Fruit fly (Drosophila melanogaster) whole organism, embryonic: ENCODE data around the gene CG13949.

Experiments used
- ATbp ChIP-seq: fragments of 200-800 bp; sonication (Bioruptor generic); optimal IDR thresholded peaks from 2 replicates; lab custom pipeline; 2017; ENCODE audit warnings: missing biosample characterization, mild to moderate bottlenecking, missing genetic modification characterization, missing genetic modification reagents
- Bdp1 ChIP-seq: fragments of 200-800 bp; sonication (Bioruptor generic); optimal IDR thresholded peaks from 3 replicates; lab custom pipeline; 2016; ENCODE audit warnings: missing biosample characterization, missing genetic modification characterization
- CG11504 ChIP-seq: fragments of 200-800 bp; sonication (Bioruptor generic); optimal IDR thresholded peaks from 3 replicates; lab custom pipeline; 2019; ENCODE audit warnings: missing biosample characterization, mild to moderate bottlenecking, missing genetic modification characterization, moderate library complexity
- CG13123 ChIP-seq: fragments of 200-800 bp; sonication (Bioruptor generic); optimal IDR thresholded peaks from 2 replicates; lab custom pipeline; 2016; ENCODE audit warnings: missing biosample characterization, missing genetic modification characterization
- CG16815 ChIP-seq: fragments of 200-800 bp; sonication (Bioruptor generic); optimal IDR thresholded peaks from 3 replicates; lab custom pipeline; 2017; ENCODE audit warnings: missing biosample characterization, mild to moderate bottlenecking, missing genetic modification characterization
- CG17912 ChIP-seq: fragments of 200-800 bp; sonication (Bioruptor generic); optimal IDR thresholded peaks from 2 replicates; lab custom pipeline; 2018; ENCODE audit warnings: missing biosample characterization, mild to moderate bottlenecking, missing genetic modification characterization
- CG2678 ChIP-seq: fragments of 200-800 bp; sonication (Bioruptor generic); optimal IDR thresholded peaks from 3 replicates; lab custom pipeline; 2019; ENCODE audit warnings: missing biosample characterization, mild to moderate bottlenecking, missing genetic modification characterization, moderate library complexity
- CG2712 ChIP-seq: fragments of 200-800 bp; optimal IDR thresholded peaks from 3 replicates; lab custom pipeline; 2019; ENCODE audit warnings: missing biosample characterization, mild to moderate bottlenecking, missing genetic modification characterization, moderate library complexity
- CG30020 ChIP-seq: fragments of 200-800 bp; optimal IDR thresholded peaks from 2 replicates; lab custom pipeline; 2019; ENCODE audit warnings: missing biosample characterization, mild to moderate bottlenecking, missing genetic modification characterization, moderate library complexity
- CG33213 ChIP-seq: fragments of 200-800 bp; sonication (Bioruptor generic); optimal IDR thresholded peaks from 3 replicates; lab custom pipeline; 2016; ENCODE audit warnings: missing biosample characterization, missing genetic modification characterization
- CG34224 ChIP-seq: fragments of 200-800 bp; sonication (Bioruptor generic); IDR thresholded peaks from 3 replicates; pipeline ENCODE4 v1.3.6; 2022; ENCODE audit warnings: missing biosample characterization, missing genetic modification characterization; ENCODE audit not compliant: partially characterized antibody
- CG3847 ChIP-seq: fragments of 200-800 bp; sonication (Bioruptor generic); IDR thresholded peaks from 2 replicates; pipeline ENCODE4 v1.3.6; 2022; ENCODE audit warnings: missing biosample characterization, missing genetic modification characterization
- CG4360 ChIP-seq: fragments of 200-800 bp; sonication (Bioruptor generic); IDR thresholded peaks from 2 replicates; pipeline ENCODE4 v1.3.6; 2022; ENCODE audit warnings: missing biosample characterization, missing genetic modification characterization
- CG4424 ChIP-seq: fragments of 200-800 bp; sonication (Bioruptor generic); optimal IDR thresholded peaks from 3 replicates; lab custom pipeline; 2016; ENCODE audit warnings: missing biosample characterization, missing genetic modification characterization
- CG7745 ChIP-seq: fragments of 200-800 bp; sonication (Bioruptor generic); optimal IDR thresholded peaks from 2 replicates; lab custom pipeline; 2018; ENCODE audit warnings: missing biosample characterization, mild to moderate bottlenecking, missing genetic modification characterization, moderate library complexity
- CG7987 ChIP-seq: fragments of 200-800 bp; sonication (Bioruptor generic); optimal IDR thresholded peaks from 2 replicates; lab custom pipeline; 2018; ENCODE audit warnings: missing biosample characterization, mild to moderate bottlenecking, missing genetic modification characterization, moderate library complexity
- CG8478 ChIP-seq: fragments of >200 bp; optimal IDR thresholded peaks from 2 replicates; lab custom pipeline; 2018
- CG8944 ChIP-seq: fragments of 200-800 bp; sonication (Bioruptor generic); optimal IDR thresholded peaks from 3 replicates; lab custom pipeline; 2016; ENCODE audit warnings: missing biosample characterization, missing genetic modification characterization
- CkIIα-i1 ChIP-seq: fragments of 200-800 bp; sonication (Bioruptor generic); IDR thresholded peaks from 2 replicates; pipeline ENCODE4 v1.3.6; 2022; ENCODE audit warnings: missing biosample characterization, missing genetic modification characterization
- Lhr ChIP-seq: fragments of 200-800 bp; sonication (Bioruptor generic); optimal IDR thresholded peaks from 3 replicates; lab custom pipeline; 2017; ENCODE audit warnings: mild to moderate bottlenecking, missing biosample characterization, missing genetic modification reagents, missing genetic modification characterization
- Med ChIP-seq: fragments of 200-800 bp; sonication (Bioruptor generic); peaks from one replicate; lab custom pipeline; 2016; ENCODE audit warnings: missing biosample characterization, missing genetic modification characterization, mild to moderate bottlenecking, inconsistent platforms, moderate library complexity
- Mrtf ChIP-seq: fragments of 200-800 bp; sonication (Bioruptor generic); IDR thresholded peaks from 3 replicates; pipeline ENCODE4 v1.3.6; 2022; ENCODE audit warnings: missing biosample characterization, missing genetic modification characterization
- Oli ChIP-seq: fragments of 200-800 bp; sonication (Bioruptor generic); optimal IDR thresholded peaks from 2 replicates; lab custom pipeline; 2018; ENCODE audit warnings: missing biosample characterization, mild to moderate bottlenecking, missing genetic modification characterization, moderate library complexity
- Opbp ChIP-seq: fragments of 200-800 bp; sonication (Bioruptor generic); IDR thresholded peaks from 3 replicates; pipeline ENCODE4 v1.3.6; 2022; ENCODE audit warnings: missing biosample characterization, missing genetic modification characterization; ENCODE audit not compliant: partially characterized antibody
- Optix ChIP-seq: fragments of 200-800 bp; sonication (Bioruptor generic); IDR thresholded peaks from 3 replicates; pipeline ENCODE4 v1.3.6; 2022; ENCODE audit warnings: missing biosample characterization, missing genetic modification characterization
- Ptx1 ChIP-seq: fragments of 200-800 bp; sonication (Bioruptor generic); IDR thresholded peaks from 2 replicates; pipeline ENCODE4 v1.3.6; 2022; ENCODE audit warnings: missing biosample characterization, missing genetic modification characterization
- Six4 ChIP-seq: fragments of 200-800 bp; sonication (Bioruptor generic); optimal IDR thresholded peaks from 2 replicates; lab custom pipeline; 2016; ENCODE audit warnings: missing biosample characterization, missing genetic modification characterization
- Xrp1 ChIP-seq: fragments of 200-800 bp; sonication (Bioruptor generic); IDR thresholded peaks from 2 replicates; pipeline ENCODE4 v1.3.6; 2022; ENCODE audit warnings: missing biosample characterization, missing genetic modification characterization
- ac ChIP-seq: fragments of 200-800 bp; sonication (Bioruptor generic); optimal IDR thresholded peaks from 3 replicates; lab custom pipeline; 2017; ENCODE audit warnings: missing biosample characterization, mild to moderate bottlenecking, missing genetic modification characterization
- bbx ChIP-seq: fragments of 200-800 bp; sonication (Bioruptor generic); IDR thresholded peaks from 2 replicates; pipeline ENCODE4 v1.3.6; 2022; ENCODE audit warnings: missing biosample characterization, missing genetic modification characterization; ENCODE audit not compliant: partially characterized antibody
- bigmax ChIP-seq: fragments of 200-800 bp; sonication (Bioruptor generic); optimal IDR thresholded peaks from 2 replicates; lab custom pipeline; 2018; ENCODE audit warnings: missing biosample characterization, mild to moderate bottlenecking, missing genetic modification characterization
- bsh ChIP-seq, 2 experiments: fragments of 200-800 bp; sonication (Bioruptor generic); optimal IDR thresholded peaks; 2 replicates each; lab custom pipeline; 2017 to 2018; ENCODE audit warnings: mild to moderate bottlenecking in 2 of 2, missing biosample characterization in 2 of 2, missing genetic modification characterization in 2 of 2, moderate library complexity in 1 of 2
- chm ChIP-seq: fragments of 200-800 bp; sonication (Bioruptor generic); IDR thresholded peaks from 2 replicates; pipeline ENCODE4 v1.3.6; 2022; ENCODE audit warnings: missing biosample characterization, missing genetic modification characterization
- ci ChIP-seq: fragments of 200-800 bp; sonication (Bioruptor generic); IDR thresholded peaks from 3 replicates; pipeline ENCODE4 v1.3.6; 2022; ENCODE audit warnings: missing biosample characterization, missing genetic modification characterization
- dimm ChIP-seq: fragments of 200-800 bp; sonication (Bioruptor generic); IDR thresholded peaks from 2 replicates; pipeline ENCODE4 v1.3.6; 2022; ENCODE audit warnings: missing biosample characterization, missing genetic modification characterization
- emc ChIP-seq: fragments of 200-800 bp; sonication (Bioruptor generic); optimal IDR thresholded peaks from 2 replicates; lab custom pipeline; 2016; ENCODE audit warnings: missing biosample characterization, missing genetic modification characterization
- gcm2 ChIP-seq: fragments of 200-800 bp; sonication (Bioruptor generic); optimal IDR thresholded peaks from 2 replicates; lab custom pipeline; 2016; ENCODE audit warnings: missing biosample characterization, missing genetic modification characterization
- hbn ChIP-seq: fragments of 200-800 bp; sonication (Bioruptor generic); IDR thresholded peaks from 2 replicates; pipeline ENCODE4 v1.3.6; 2022; ENCODE audit warnings: missing biosample characterization, missing genetic modification characterization; ENCODE audit not compliant: partially characterized antibody
- insv ChIP-seq, 2 experiments: fragments of 200-800 bp; sonication (Bioruptor generic); optimal IDR thresholded peaks; 3 replicates each; lab custom pipeline; 2016 to 2018; ENCODE audit warnings: missing biosample characterization in 2 of 2, missing genetic modification characterization in 2 of 2
- kay ChIP-seq: fragments of 200-800 bp; sonication (Bioruptor generic); optimal IDR thresholded peaks from 2 replicates; lab custom pipeline; 2016; ENCODE audit warnings: missing biosample characterization, missing genetic modification characterization
- klu ChIP-seq: fragments of 200-800 bp; sonication (Bioruptor generic); IDR thresholded peaks from 2 replicates; pipeline ENCODE4 v1.3.6; 2022; ENCODE audit warnings: missing biosample characterization, missing genetic modification characterization
- lab ChIP-seq: fragments of 200-800 bp; sonication (Bioruptor generic); optimal IDR thresholded peaks from 3 replicates; lab custom pipeline; 2017; ENCODE audit warnings: missing biosample characterization, missing genetic modification characterization, mild to moderate bottlenecking, moderate library complexity, missing genetic modification reagents
- lilli ChIP-seq: fragments of 200-800 bp; sonication (Bioruptor generic); optimal IDR thresholded peaks from 3 replicates; lab custom pipeline; 2016; ENCODE audit warnings: missing biosample characterization, missing genetic modification characterization
- lov ChIP-seq, 2 experiments: fragments of 200-800 bp in 1 of 2; fragments of >200 bp in 1 of 2; sonication (Bioruptor generic) in 1 of 2; IDR thresholded peaks in 1 of 2; optimal IDR thresholded peaks in 1 of 2; 2 replicates in 1 of 2; 3 replicates in 1 of 2; pipeline versions ENCODE4 v1.3.6 to Lab custom; 2017 to 2022; ENCODE audit warnings: missing biosample characterization in 1 of 2, missing genetic modification characterization in 1 of 2
- mam ChIP-seq: fragments of 200-800 bp; sonication (Bioruptor generic); optimal IDR thresholded peaks from 3 replicates; lab custom pipeline; 2016; ENCODE audit warnings: missing biosample characterization, missing genetic modification characterization
- mirr ChIP-seq: fragments of 200-800 bp; sonication (Bioruptor generic); optimal IDR thresholded peaks from 3 replicates; lab custom pipeline; 2018; ENCODE audit warnings: missing biosample characterization, mild to moderate bottlenecking, missing genetic modification characterization
- onecut ChIP-seq: fragments of 200-800 bp; sonication (Bioruptor generic); IDR thresholded peaks from 2 replicates; pipeline ENCODE4 v1.3.6; 2022; ENCODE audit warnings: missing biosample characterization, missing genetic modification characterization
- pnt ChIP-seq: fragments of 200-800 bp; sonication (Bioruptor generic); optimal IDR thresholded peaks from 3 replicates; lab custom pipeline; 2016; ENCODE audit warnings: missing biosample characterization, missing genetic modification characterization
- stwl ChIP-seq: fragments of 200-800 bp; sonication (Bioruptor generic); optimal IDR thresholded peaks from 3 replicates; lab custom pipeline; 2018; ENCODE audit warnings: missing biosample characterization, mild to moderate bottlenecking, missing genetic modification characterization, moderate library complexity
- yki ChIP-seq: fragments of >200 bp; optimal IDR thresholded peaks from 3 replicates; lab custom pipeline; 2018
- z ChIP-seq: fragments of 200-800 bp; sonication (Bioruptor generic); IDR thresholded peaks from 3 replicates; pipeline ENCODE4 v1.3.6; 2022; ENCODE audit warnings: missing biosample characterization, missing genetic modification characterization

Gene CG13949

dm6 chr2L:892461-892860 is 37.3 kb downstream of the CG13949 start (continued):
- 0 out of 2 replicates have a peak, but pooled peaks have one; percentile 34 for TF ChIP-seq CG3847
- TF ChIP-seq chm (GFP tag; lab: Robert Waterston, UW), result no peak
- no peak for TF ChIP-seq ac (GFP tag; lab: Kevin White, UChicago)
- TF ChIP-seq lab, result peak; percentile 79
- TF ChIP-seq Xrp1, result 0 out of 2 replicates have a peak, but pooled peaks have one; percentile 58
- no peak for TF ChIP-seq CG8944 (GFP tag; lab: Kevin White, UChicago)
- TF ChIP-seq Med (GFP tag; lab: Kevin White, UChicago), result peak; percentile 89
- TF ChIP-seq lov (optimal IDR thresholded peaks at IDR 0.05; lab: Kevin White, UChicago), result no peak
- no peak for TF ChIP-seq lov (GFP tag; IDR thresholded peaks at IDR 0.05; lab: Robert Waterston, UW)
- no peak for TF ChIP-seq CG13123 (GFP tag; lab: Kevin White, UChicago)
- TF ChIP-seq mam (GFP tag; lab: Kevin White, UChicago), result peak; percentile 24
- TF ChIP-seq gcm2 (GFP tag; lab: Kevin White, UChicago), result no peak
- no peak for TF ChIP-seq bigmax (GFP tag; lab: Kevin White, UChicago)
- TF ChIP-seq yki, result no peak
- no peak for TF ChIP-seq kay (GFP tag; lab: Kevin White, UChicago)
- no peak for TF ChIP-seq CG4424 (GFP tag; lab: Kevin White, UChicago)
- TF ChIP-seq hbn, result no peak
- TF ChIP-seq CG33213 (GFP tag; lab: Kevin White, UChicago), result no peak
- peak; percentile 64 for TF ChIP-seq CG11504 (tag; lab: Kevin White, UChicago)
- TF ChIP-seq stwl (tag; lab: Kevin White, UChicago), result peak; percentile 92
- no peak for TF ChIP-seq insv (GFP tag; optimal IDR thresholded peaks at IDR 0.05; lab: Kevin White, UChicago)
- TF ChIP-seq Oli, result peak; percentile 8
- no peak for TF ChIP-seq CG4360
- TF ChIP-seq lilli (GFP tag; lab: Kevin White, UChicago), result peak; percentile 26
- TF ChIP-seq klu (GFP tag; lab: Robert Waterston, UW), result no peak
- peak in 1 of 2 experiments; percentile 47 for TF ChIP-seq bsh (GFP tag; optimal IDR thresholded peaks at IDR 0.05; lab: Kevin White, UChicago)
- no peak for TF ChIP-seq CkIIα-i1
- no peak for TF ChIP-seq CG7987 (GFP tag; lab: Kevin White, UChicago)
- no peak for TF ChIP-seq Six4 (GFP tag; lab: Kevin White, UChicago)
- no peak for TF ChIP-seq CG16815 (GFP tag; lab: Kevin White, UChicago)
- TF ChIP-seq Ptx1 (GFP tag; lab: Robert Waterston, UW), result no peak; the same call in 1 of the 2 replicates
- no peak for TF ChIP-seq CG34224 (GFP tag; lab: Robert Waterston, UW)
- TF ChIP-seq CG2712 (tag; lab: Kevin White, UChicago), result peak; percentile 21
- TF ChIP-seq mirr (GFP tag; lab: Kevin White, UChicago), result peak; percentile 10
- TF ChIP-seq onecut (GFP tag; lab: Robert Waterston, UW), result peak; percentile 46
- no peak for TF ChIP-seq CG30020
- TF ChIP-seq z (GFP tag; lab: Robert Waterston, UW), result no peak
- TF ChIP-seq CG2678 (tag; lab: Kevin White, UChicago), result peak; percentile 61
- peak; percentile 32 for TF ChIP-seq ATbp (GFP tag; lab: Kevin White, UChicago)
- TF ChIP-seq dimm, result no peak
- TF ChIP-seq Bdp1 (GFP tag; lab: Kevin White, UChicago), result no peak
- TF ChIP-seq pnt (GFP tag; lab: Kevin White, UChicago), result no peak
- TF ChIP-seq CG17912 (GFP tag; lab: Kevin White, UChicago), result no peak
- TF ChIP-seq Optix (GFP tag; lab: Robert Waterston, UW), result peak; percentile 50; the same call in 1 of the 3 replicates
- TF ChIP-seq Lhr (GFP tag; lab: Kevin White, UChicago), result no peak
- no peak for TF ChIP-seq emc
- no peak for TF ChIP-seq Mrtf
- no peak for TF ChIP-seq bbx (GFP tag; lab: Robert Waterston, UW)
- TF ChIP-seq CG7745, result no peak
- TF ChIP-seq Opbp, result no peak
- 0 out of 3 replicates have a peak, but pooled peaks have one; percentile 17 for TF ChIP-seq ci (GFP tag; lab: Robert Waterston, UW)
- TF ChIP-seq CG8478 (lab: Kevin White, UChicago), result no peak
